Fruit fly (Drosophila melanogaster): ENCODE measurements around the gene ClC-a.
A peak's percentile ranks its signal among the peaks of the same experiment; 100 is the strongest.

Gene ClC-a

DNA sequence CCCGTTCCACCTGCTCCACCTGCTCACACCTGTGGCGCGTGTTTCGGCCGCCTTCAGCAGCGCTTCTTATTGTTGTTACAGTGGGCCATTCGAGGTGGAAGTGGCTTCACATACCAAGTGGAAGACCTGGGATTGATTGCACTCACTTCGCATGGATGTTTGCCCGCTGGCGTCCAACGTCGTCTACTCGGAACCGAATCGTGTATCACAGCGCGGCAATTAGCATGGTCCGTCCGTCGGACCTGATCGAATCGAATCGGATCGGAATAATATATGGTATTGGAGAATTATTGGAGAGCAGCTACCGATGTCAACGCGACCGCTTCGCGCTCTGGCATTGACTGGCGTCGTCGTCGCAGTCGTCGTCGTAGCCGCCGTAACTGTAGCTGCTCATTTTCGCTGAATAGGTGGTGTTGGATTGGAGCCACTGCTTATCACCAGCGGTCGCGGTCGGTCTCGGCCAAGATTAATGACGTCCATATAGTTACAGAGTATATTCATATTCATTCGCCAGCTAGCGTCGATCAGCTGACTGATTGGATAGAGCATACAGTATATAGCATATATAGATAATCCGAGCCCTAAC lies at the start of gene ClC-a:
Gene ClC-a, minus strand, starts transcription at position 327 of the 586 bp plus-strand sequence.
- TF ChIP-seq EcR (GFP tag; optimal IDR thresholded peaks at IDR 0.05) = peak; percentile 37
- TF ChIP-seq Ets98B (GFP tag; IDR thresholded peaks at IDR 0.05) = no peak
- peak; percentile 87 for TF ChIP-seq CG13204 (GFP tag; optimal IDR thresholded peaks at IDR 0.05)
- TF ChIP-seq rn (GFP tag; IDR thresholded peaks at IDR 0.05) = no peak
- no peak for TF ChIP-seq CG14655 (GFP tag; optimal IDR thresholded peaks at IDR 0.05)
- TF ChIP-seq CG32121 (GFP tag; IDR thresholded peaks at IDR 0.05) = 0 out of 2 replicates have a peak, but pooled peaks have one; percentile 24

DNA sequence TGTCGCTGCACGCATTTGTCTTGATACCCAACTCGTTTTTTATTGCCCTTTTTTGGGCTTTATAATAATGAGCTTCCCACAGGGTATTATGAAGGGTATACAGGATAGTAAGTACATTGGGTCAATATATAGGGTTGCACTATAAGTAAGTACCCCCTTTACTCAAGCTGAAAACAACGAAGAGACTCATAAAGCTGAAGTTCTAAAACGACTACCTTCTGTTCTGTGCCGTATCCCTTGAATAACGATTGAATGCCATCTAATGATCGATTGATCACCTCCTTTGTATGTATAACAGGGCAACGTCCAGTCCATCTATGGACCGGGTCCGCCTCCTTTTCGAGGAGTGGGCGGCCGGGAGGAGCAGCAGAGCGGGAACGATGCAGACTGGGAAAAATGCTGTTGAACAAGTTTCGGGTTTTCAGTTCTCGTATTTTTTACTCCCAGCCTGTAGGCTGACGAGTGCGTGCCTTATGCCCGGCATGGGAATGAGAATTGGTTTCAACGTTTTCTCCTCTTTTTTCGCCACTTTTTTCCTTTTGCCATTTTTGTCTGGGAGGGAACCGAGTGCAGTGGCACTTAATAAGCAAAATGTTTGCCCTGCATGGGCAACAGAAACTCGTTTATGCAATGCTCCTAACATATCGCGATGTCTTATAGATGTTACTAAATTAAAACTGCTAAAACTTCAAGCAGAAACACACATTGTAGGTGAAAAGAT lies 46.7 kb upstream of the ClC-a start:
- TF ChIP-seq CG9948 (tag; optimal IDR thresholded peaks at IDR 0.05) (peak; percentile 36), CG8301 (tag; optimal IDR thresholded peaks at IDR 0.05) (no peak), CG4496 (GFP tag; IDR thresholded peaks at IDR 0.05) (0 out of 3 replicates have a peak, but pooled peaks have one; percentile 35), CG34367 (tag; optimal IDR thresholded peaks at IDR 0.05) (no peak), CG13204 (GFP tag; optimal IDR thresholded peaks at IDR 0.05) (peak; percentile 30), EcR (GFP tag; optimal IDR thresholded peaks at IDR 0.05) (peak; percentile 65), CG17806 (tag; optimal IDR thresholded peaks at IDR 0.05) (peak; percentile 15), gl (tag; optimal IDR thresholded peaks at IDR 0.05) (peak; percentile 38), CG15710 (tag; optimal IDR thresholded peaks at IDR 0.05) (peak; percentile 33), CG10348 (GFP tag; IDR thresholded peaks at IDR 0.05) (no peak), CG14655 (GFP tag; optimal IDR thresholded peaks at IDR 0.05) (peak; percentile 32), Ets98B (GFP tag; IDR thresholded peaks at IDR 0.05) (no peak), CG8159 (tag; optimal IDR thresholded peaks at IDR 0.05) (peak; percentile 48), CG32121 (GFP tag; IDR thresholded peaks at IDR 0.05) (no peak), Snoo (tag; optimal IDR thresholded peaks at IDR 0.05) (peak; percentile 27), fd96Ca (GFP tag; IDR thresholded peaks at IDR 0.05) (peak; percentile 28; the same call in 1 of the 3 replicates), CG12605 (GFP tag; IDR thresholded peaks at IDR 0.05) (peak; percentile 23; the same call in 1 of the 2 replicates)

DNA sequence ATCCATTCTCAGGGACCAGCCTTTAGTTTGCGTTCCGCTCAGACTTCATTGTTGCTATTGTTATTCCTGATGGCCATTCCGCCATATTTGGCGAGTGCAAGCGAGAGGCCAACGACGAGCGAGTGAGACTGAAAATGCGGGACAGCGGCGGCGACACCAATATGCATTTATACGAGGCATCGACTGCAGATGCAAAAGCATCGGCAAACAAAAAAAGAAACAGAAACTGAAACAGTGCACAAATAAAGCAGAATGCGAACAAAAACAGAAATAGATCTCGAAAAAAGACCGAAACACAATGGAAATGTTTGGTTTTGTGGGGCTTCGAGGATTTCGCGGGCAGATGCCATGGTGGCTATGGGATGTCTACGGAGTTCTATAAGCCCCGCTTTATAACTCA lies 46.1 kb upstream of the ClC-a start:
- TF ChIP-seq D1 (tag; optimal IDR thresholded peaks at IDR 0.05) (peak; percentile 6), Ets98B (GFP tag; IDR thresholded peaks at IDR 0.05) (peak; percentile 29; the same call in 1 of the 2 replicates), CG12605 (GFP tag; IDR thresholded peaks at IDR 0.05) (peak; percentile 38; the same call in 1 of the 2 replicates), rn (GFP tag; IDR thresholded peaks at IDR 0.05) (no peak), Snoo (tag; optimal IDR thresholded peaks at IDR 0.05) (no peak), fd96Ca (GFP tag; IDR thresholded peaks at IDR 0.05) (peak; percentile 40; the same call in 1 of the 3 replicates), EcR (GFP tag; optimal IDR thresholded peaks at IDR 0.05) (peak; percentile 69), CG8301 (tag; optimal IDR thresholded peaks at IDR 0.05) (no peak), CG34367 (tag; optimal IDR thresholded peaks at IDR 0.05) (peak; percentile 33), CG15710 (tag; optimal IDR thresholded peaks at IDR 0.05) (peak; percentile 27), CG32121 (GFP tag; IDR thresholded peaks at IDR 0.05) (0 out of 2 replicates have a peak, but pooled peaks have one; percentile 16), Pif1A (GFP tag; optimal IDR thresholded peaks at IDR 0.05) (peak; percentile 5), CG13204 (GFP tag; optimal IDR thresholded peaks at IDR 0.05) (peak; percentile 84), Pif1B (GFP tag; optimal IDR thresholded peaks at IDR 0.05) (no peak), gl (tag; optimal IDR thresholded peaks at IDR 0.05) (peak; percentile 86), CG8159 (tag; optimal IDR thresholded peaks at IDR 0.05) (no peak)

DNA sequence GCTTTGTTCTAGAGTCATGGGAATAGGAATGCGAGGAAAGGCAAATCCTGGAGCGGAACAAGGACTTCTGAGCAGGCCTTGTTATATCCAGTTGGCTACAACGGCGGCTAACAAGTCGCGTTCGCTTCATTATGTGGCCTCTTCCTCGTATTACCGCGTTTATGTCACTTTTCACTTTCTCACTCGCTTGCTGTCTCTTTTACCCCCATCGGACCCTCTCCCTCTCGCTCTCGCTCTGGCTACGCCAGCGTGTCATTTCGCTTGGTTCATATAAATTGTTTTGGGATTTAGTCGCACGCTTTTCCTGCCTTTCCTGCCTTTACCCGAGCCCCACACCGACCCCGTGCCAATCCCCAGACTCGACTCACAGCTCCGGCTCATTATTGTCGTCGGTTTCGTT lies 43.3 kb upstream of the ClC-a start:
- TF ChIP-seq CG8301 (tag; optimal IDR thresholded peaks at IDR 0.05) (no peak), Pif1A (GFP tag; optimal IDR thresholded peaks at IDR 0.05) (no peak), rn (GFP tag; IDR thresholded peaks at IDR 0.05) (no peak), fd96Ca (GFP tag; IDR thresholded peaks at IDR 0.05) (no peak), Snoo (tag; optimal IDR thresholded peaks at IDR 0.05) (no peak), D1 (tag; optimal IDR thresholded peaks at IDR 0.05) (no peak), CG32121 (GFP tag; IDR thresholded peaks at IDR 0.05) (no peak), Ets98B (GFP tag; IDR thresholded peaks at IDR 0.05) (no peak), CG9948 (tag; optimal IDR thresholded peaks at IDR 0.05) (no peak), CG8159 (tag; optimal IDR thresholded peaks at IDR 0.05) (no peak), CG34367 (tag; optimal IDR thresholded peaks at IDR 0.05) (no peak), CG4496 (GFP tag; IDR thresholded peaks at IDR 0.05) (no peak)

DNA sequence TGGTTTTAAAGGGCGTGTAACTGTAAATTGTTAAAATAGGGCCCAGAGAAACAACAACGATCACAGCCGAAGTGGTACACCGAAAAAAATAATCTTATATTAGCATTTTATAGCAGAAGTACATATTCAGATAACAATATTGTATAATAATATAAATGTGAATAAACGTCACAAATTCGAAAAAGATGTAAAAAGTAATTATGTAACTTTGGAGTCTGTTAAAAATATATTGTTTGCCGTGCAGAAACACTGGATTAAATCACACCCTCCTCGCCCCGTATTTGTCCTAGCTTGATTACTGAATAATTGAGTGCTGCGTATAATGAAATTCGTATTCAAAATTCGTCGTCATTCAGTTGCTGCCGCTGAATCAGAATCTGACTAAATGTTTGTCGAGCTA lies 42.1 kb upstream of the ClC-a start:
- TF ChIP-seq Ets98B (GFP tag; IDR thresholded peaks at IDR 0.05) (no peak), Snoo (tag; optimal IDR thresholded peaks at IDR 0.05) (no peak), CG15710 (tag; optimal IDR thresholded peaks at IDR 0.05) (no peak), CG34367 (tag; optimal IDR thresholded peaks at IDR 0.05) (no peak), EcR (GFP tag; optimal IDR thresholded peaks at IDR 0.05) (no peak), CG12605 (GFP tag; IDR thresholded peaks at IDR 0.05) (no peak), D1 (tag; optimal IDR thresholded peaks at IDR 0.05) (no peak), CG8159 (tag; optimal IDR thresholded peaks at IDR 0.05) (peak; percentile 22), CG13204 (GFP tag; optimal IDR thresholded peaks at IDR 0.05) (no peak), CG14655 (GFP tag; optimal IDR thresholded peaks at IDR 0.05) (peak; percentile 36), Pif1B (GFP tag; optimal IDR thresholded peaks at IDR 0.05) (no peak), rn (GFP tag; IDR thresholded peaks at IDR 0.05) (no peak), CG8301 (tag; optimal IDR thresholded peaks at IDR 0.05) (no peak), CG17806 (tag; optimal IDR thresholded peaks at IDR 0.05) (peak; percentile 6), CG10348 (GFP tag; IDR thresholded peaks at IDR 0.05) (no peak), CG4496 (GFP tag; IDR thresholded peaks at IDR 0.05) (no peak)

Measured in whole organism, pupa.